Worm (Caenorhabditis elegans) whole organism, young adult: ENCODE results near the gene chts-1.

Source experiments
- dox-1 ChIP-seq: fragments of 200-800 bp; sonication (Bioruptor generic); IDR thresholded peaks from 2 replicates; pipeline ENCODE4 v1.3.6; 2022; ENCODE audit warnings: missing genetic modification reagents, missing genetic modification characterization, missing compliant biosample characterization
- ztf-3 ChIP-seq: fragments of 200-800 bp; sonication (Bioruptor generic); optimal IDR thresholded peaks from 2 replicates; lab custom pipeline; 2018; ENCODE audit warnings: mild to moderate bottlenecking, missing genetic modification characterization, missing compliant biosample characterization

DNA sequence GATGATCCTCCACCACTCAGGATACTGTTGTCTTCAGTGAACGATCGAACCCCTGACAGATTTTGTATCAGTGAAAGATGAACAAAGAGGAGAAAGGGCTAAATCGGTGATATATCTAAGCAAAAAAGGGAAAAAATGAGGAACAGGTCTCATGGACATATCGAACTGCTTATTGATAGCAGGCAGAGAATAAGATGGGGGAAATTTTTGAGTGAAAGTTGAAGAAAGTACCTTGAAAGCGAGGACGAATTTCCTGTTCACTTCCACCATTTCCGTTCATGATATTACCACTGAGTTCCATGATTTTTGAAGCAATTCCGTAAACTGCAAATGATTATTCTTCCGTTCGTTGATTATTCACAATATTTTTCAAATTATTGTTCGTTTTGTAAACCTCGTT, 33.9 kb upstream of the chts-1 start:
- TF ChIP-seq dox-1 (GFP tag; lab: Robert Waterston, UW) = no peak
- no peak for TF ChIP-seq ztf-3 (GFP tag; lab: Kevin White, UChicago)
